Fruit fly (Drosophila melanogaster): ENCODE measurements around the gene CG4239.

The CG4239 gene

DNA sequence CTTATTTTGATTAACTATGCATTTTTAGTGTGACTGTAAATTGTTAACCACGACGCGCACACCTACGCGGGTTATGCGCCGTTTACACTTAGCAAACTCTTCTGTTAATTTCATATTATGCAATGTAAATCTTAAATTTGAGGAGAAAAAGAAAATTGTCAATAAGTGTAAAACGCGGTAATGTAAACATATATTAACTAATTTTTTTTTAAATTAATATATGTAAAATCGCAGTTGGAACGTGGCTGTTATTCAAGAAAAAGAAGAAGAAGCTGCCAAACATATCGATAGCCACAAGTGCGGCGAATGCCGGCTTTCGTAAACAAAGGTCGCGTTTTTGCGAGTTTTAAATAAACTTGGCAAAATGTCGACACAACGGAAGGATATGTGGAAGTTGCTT is 6.3 kb downstream of the CG4239 start, which contains the start of the genes TH1 and mei-41 (continued):
- TF ChIP-seq Adf1 (GFP tag; IDR thresholded peaks at IDR 0.05) = peak; percentile 70
- TF ChIP-seq fd64A (GFP tag; optimal IDR thresholded peaks at IDR 0.05) = no peak
- no peak for TF ChIP-seq prd (optimal IDR thresholded peaks at IDR 0.05)
- peak; percentile 98 for TF ChIP-seq prd (GFP tag; IDR thresholded peaks at IDR 0.05)
- no peak for TF ChIP-seq sens (GFP tag)
- TF ChIP-seq Awh (GFP tag; IDR thresholded peaks at IDR 0.05) = peak; percentile 96
- no peak for TF ChIP-seq CG18764 (GFP tag; optimal IDR thresholded peaks at IDR 0.05)
- peak; percentile 97 for TF ChIP-seq ranshi (GFP tag; IDR thresholded peaks at IDR 0.05)
- TF ChIP-seq vfl (GFP tag; optimal IDR thresholded peaks at IDR 0.05) = peak; percentile 77
- TF ChIP-seq HmgZ (tag; optimal IDR thresholded peaks at IDR 0.05) = peak; percentile 79
- TF ChIP-seq CG7271 (tag; optimal IDR thresholded peaks at IDR 0.05) = peak; percentile 75
- peak; percentile 92 for TF ChIP-seq Nf-YA (GFP tag; IDR thresholded peaks at IDR 0.05)
- TF ChIP-seq bowl (GFP tag; IDR thresholded peaks at IDR 0.05) = peak; percentile 66
- no peak for TF ChIP-seq Kr (GFP tag; optimal IDR thresholded peaks at IDR 0.05)
- peak; percentile 43 for TF ChIP-seq CG9609 (GFP tag; optimal IDR thresholded peaks at IDR 0.05)
- peak; percentile 42 for TF ChIP-seq amos (GFP tag; IDR thresholded peaks at IDR 0.05; ENCODE audit: partially characterized antibody)
- TF ChIP-seq sim (GFP tag; IDR thresholded peaks at IDR 0.05) = peak; percentile 88
- TF ChIP-seq ewg (GFP tag; optimal IDR thresholded peaks at IDR 0.05) = peak; percentile 82
- peak; percentile 75 for TF ChIP-seq CG1233 (GFP tag; optimal IDR thresholded peaks at IDR 0.05)
- peak; percentile 86 for TF ChIP-seq CG17186 (GFP tag; optimal IDR thresholded peaks at IDR 0.05)
- peak; percentile 96 for TF ChIP-seq CG7839 (tag; optimal IDR thresholded peaks at IDR 0.05)
- peak; percentile 26 for TF ChIP-seq Antp (GFP tag; optimal IDR thresholded peaks at IDR 0.05)
- TF ChIP-seq CG14050 (GFP tag; IDR thresholded peaks at IDR 0.05) = peak; percentile 89
- peak; percentile 59 for TF ChIP-seq CG6654 (GFP tag; optimal IDR thresholded peaks at IDR 0.05)
- TF ChIP-seq CG10462 (GFP tag; optimal IDR thresholded peaks at IDR 0.05) = peak; percentile 61
- TF ChIP-seq trem (tag; optimal IDR thresholded peaks at IDR 0.05) = peak; percentile 86
- TF ChIP-seq CG16815 (GFP tag; optimal IDR thresholded peaks at IDR 0.05) = peak; percentile 89
- no peak for TF ChIP-seq repo (GFP tag; optimal IDR thresholded peaks at IDR 0.05)
- TF ChIP-seq CG2875 (GFP tag; optimal IDR thresholded peaks at IDR 0.05) = peak; percentile 56
- peak; percentile 65; the same call in 1 of the 2 replicates for TF ChIP-seq CG16779 (GFP tag; IDR thresholded peaks at IDR 0.05)
- TF ChIP-seq dysf (GFP tag; IDR thresholded peaks at IDR 0.05) = peak; percentile 96
- peak; percentile 52 for TF ChIP-seq Dp (GFP tag; optimal IDR thresholded peaks at IDR 0.05)
- TF ChIP-seq CG10959 (GFP tag; IDR thresholded peaks at IDR 0.05) = peak; percentile 93
- no peak for TF ChIP-seq Hmx (GFP tag; optimal IDR thresholded peaks at IDR 0.05)
- TF ChIP-seq Jarid2 (GFP tag; optimal IDR thresholded peaks at IDR 0.05) = no peak
- TF ChIP-seq grn (GFP tag; optimal IDR thresholded peaks at IDR 0.05) = no peak
- peak; percentile 98 for TF ChIP-seq row (GFP tag; IDR thresholded peaks at IDR 0.05)
- peak; percentile 7 for TF ChIP-seq CG3838 (GFP tag; optimal IDR thresholded peaks at IDR 0.05)
- peak; percentile 88 for TF ChIP-seq Fer3 (tag; optimal IDR thresholded peaks at IDR 0.05)
- TF ChIP-seq CTCF (GFP tag; optimal IDR thresholded peaks at IDR 0.05) = peak; percentile 6
- TF ChIP-seq kni (GFP tag; optimal IDR thresholded peaks at IDR 0.05) = no peak
- TF ChIP-seq CG4730 (GFP tag; IDR thresholded peaks at IDR 0.05) = peak; percentile 93
- peak in 1 of 2 experiments; percentile 48 for TF ChIP-seq insv (GFP tag; optimal IDR thresholded peaks at IDR 0.05)
- TF ChIP-seq her (GFP tag; optimal IDR thresholded peaks at IDR 0.05) = peak; percentile 7
- TF ChIP-seq NC2β (GFP tag; optimal IDR thresholded peaks at IDR 0.05) = peak; percentile 27
- TF ChIP-seq CG3281 (GFP tag; optimal IDR thresholded peaks at IDR 0.05) = no peak
- peak; percentile 82 for TF ChIP-seq CG4820 (GFP tag; optimal IDR thresholded peaks at IDR 0.05)
- TF ChIP-seq aop (GFP tag; IDR thresholded peaks at IDR 0.05) = peak; percentile 66; the same call in 1 of the 2 replicates
- peak; percentile 96 for TF ChIP-seq gem (tag; optimal IDR thresholded peaks at IDR 0.05)
- TF ChIP-seq lbe (GFP tag; optimal IDR thresholded peaks at IDR 0.05) = no peak
- no peak for TF ChIP-seq crc (GFP tag; optimal IDR thresholded peaks at IDR 0.05)
- TF ChIP-seq Dfd (GFP tag; optimal IDR thresholded peaks at IDR 0.05) = peak in 1 of 2 experiments; percentile 46
- TF ChIP-seq Sry-β (GFP tag; optimal IDR thresholded peaks at IDR 0.05) = peak; percentile 56

All from whole organism, embryonic.